Fruit fly (Drosophila melanogaster): ENCODE data around the gene Cph.

Cph gene

DNA sequence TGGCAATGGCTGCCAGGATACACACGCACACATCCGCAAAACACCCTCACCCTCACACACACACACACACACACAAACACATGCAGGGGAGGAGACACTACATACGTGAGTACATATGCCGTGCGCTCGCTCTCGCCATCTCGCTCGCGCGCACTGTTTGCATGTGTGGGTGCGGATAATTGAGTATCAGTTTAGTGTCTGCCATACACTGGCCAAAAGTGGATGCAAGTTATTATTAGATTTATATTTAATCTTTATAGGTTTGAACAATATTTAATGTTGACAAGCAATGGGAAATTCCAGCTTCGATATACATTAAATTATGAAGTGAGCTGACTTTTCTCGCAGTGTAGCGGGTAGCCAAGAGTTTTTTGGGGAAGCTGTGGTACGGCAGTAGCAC is 19.8 kb upstream of the Cph start (continued):
- peak; percentile 31 for TF ChIP-seq CG1602 (GFP tag; optimal IDR thresholded peaks at IDR 0.05)
- TF ChIP-seq Gug (GFP tag; IDR thresholded peaks at IDR 0.05), result peak; percentile 32; the same call in 1 of the 4 replicates
- TF ChIP-seq row (GFP tag; IDR thresholded peaks at IDR 0.05), result peak; percentile 69
- TF ChIP-seq pho (GFP tag; optimal IDR thresholded peaks at IDR 0.05), result no peak
- TF ChIP-seq bsh (GFP tag; optimal IDR thresholded peaks at IDR 0.05), result peak in 1 of 2 experiments; percentile 73
- peak; percentile 59; the same call in 1 of the 3 replicates for TF ChIP-seq ken (GFP tag; IDR thresholded peaks at IDR 0.05)
- peak; percentile 59 for TF ChIP-seq CG32772 (GFP tag; IDR thresholded peaks at IDR 0.05)
- TF ChIP-seq CG43689 (GFP tag; IDR thresholded peaks at IDR 0.05), result no peak
- no peak for TF ChIP-seq CG31224 (GFP tag; IDR thresholded peaks at IDR 0.05)
- TF ChIP-seq YL-1 (GFP tag; optimal IDR thresholded peaks at IDR 0.05), result no peak
- TF ChIP-seq sim (GFP tag; IDR thresholded peaks at IDR 0.05), result peak; percentile 36; the same call in 1 of the 2 replicates
- no peak for TF ChIP-seq rib (GFP tag; IDR thresholded peaks at IDR 0.05)
- no peak for TF ChIP-seq dan (GFP tag; IDR thresholded peaks at IDR 0.05)
- no peak for TF ChIP-seq pan (optimal IDR thresholded peaks at IDR 0.05)
- peak in 1 of 2 experiments; percentile 39 for TF ChIP-seq pan (GFP tag; optimal IDR thresholded peaks at IDR 0.05 in 1 of 2, IDR thresholded peaks at IDR 0.05 in 1 of 2)
- no peak for TF ChIP-seq CG11456 (GFP tag; IDR thresholded peaks at IDR 0.05)
- peak; percentile 28 for TF ChIP-seq mam (GFP tag; optimal IDR thresholded peaks at IDR 0.05)
- TF ChIP-seq CG12236 (GFP tag; optimal IDR thresholded peaks at IDR 0.05), result no peak
- TF ChIP-seq CG14441 (GFP tag; IDR thresholded peaks at IDR 0.05), result peak; percentile 49
- no peak for TF ChIP-seq mld (GFP tag; IDR thresholded peaks at IDR 0.05; ENCODE audit: partially characterized antibody)
- no peak for TF ChIP-seq CG31388 (GFP tag; optimal IDR thresholded peaks at IDR 0.05)
- peak; percentile 72 for TF ChIP-seq CG10959 (GFP tag; IDR thresholded peaks at IDR 0.05)
- no peak for TF ChIP-seq jumu (GFP tag; optimal IDR thresholded peaks at IDR 0.05)
- peak; percentile 68 for TF ChIP-seq CG14014 (GFP tag; IDR thresholded peaks at IDR 0.05)
- TF ChIP-seq Myb (GFP tag; optimal IDR thresholded peaks at IDR 0.05), result no peak
- no peak for TF ChIP-seq Sin3A (optimal IDR thresholded peaks at IDR 0.05)
- TF ChIP-seq CG32532 (GFP tag; IDR thresholded peaks at IDR 0.05), result peak; percentile 52; the same call in 1 of the 2 replicates
- TF ChIP-seq CG4404 (GFP tag; IDR thresholded peaks at IDR 0.05), result peak; percentile 71
- TF ChIP-seq Neu2 (GFP tag; optimal IDR thresholded peaks at IDR 0.05; ENCODE audit: borderline replicate concordance), result no peak
- TF ChIP-seq odd (GFP tag; optimal IDR thresholded peaks at IDR 0.05), result peak; percentile 29
- TF ChIP-seq Max (GFP tag; optimal IDR thresholded peaks at IDR 0.05), result peak; percentile 46
- 0 out of 2 replicates have a peak, but pooled peaks have one; percentile 41 for TF ChIP-seq Oaz (GFP tag; IDR thresholded peaks at IDR 0.05)
- no peak for TF ChIP-seq gt (GFP tag; IDR thresholded peaks at IDR 0.05)
- TF ChIP-seq CG16779 (GFP tag; IDR thresholded peaks at IDR 0.05), result no peak
- peak; percentile 72 for TF ChIP-seq CG15269 (tag; optimal IDR thresholded peaks at IDR 0.05)
- no peak for TF ChIP-seq CG3163 (GFP tag; optimal IDR thresholded peaks at IDR 0.05)
- TF ChIP-seq Sox102F (GFP tag; optimal IDR thresholded peaks at IDR 0.05), result peak; percentile 58
- no peak for TF ChIP-seq CG7963 (GFP tag; IDR thresholded peaks at IDR 0.05; ENCODE audit: partially characterized antibody)
- peak; percentile 24 for TF ChIP-seq CG1832 (GFP tag; optimal IDR thresholded peaks at IDR 0.05)
- TF ChIP-seq jing (GFP tag; optimal IDR thresholded peaks at IDR 0.05), result no peak
- peak; percentile 81 for TF ChIP-seq CG2712 (tag; optimal IDR thresholded peaks at IDR 0.05)
- peak; percentile 12 for TF ChIP-seq CG30020 (tag; optimal IDR thresholded peaks at IDR 0.05)
- TF ChIP-seq Hand (GFP tag; optimal IDR thresholded peaks at IDR 0.05), result peak; percentile 71
- no peak for TF ChIP-seq GATAe (GFP tag; conservative IDR thresholded peaks at IDR 0.05)
- no peak for TF ChIP-seq emc (GFP tag; optimal IDR thresholded peaks at IDR 0.05)
